Fruit fly (Drosophila melanogaster): Measurements from ENCODE around the gene asl.

The asl gene

dm6 chr3R:5606477-5606876, at the start of gene asl:
asl (minus strand) TSS chr3R:5606543.
- peak; percentile 41 for TF ChIP-seq vri (GFP tag; optimal IDR thresholded peaks at IDR 0.05)
- no peak for TF ChIP-seq CG10669 (GFP tag; optimal IDR thresholded peaks at IDR 0.05)
- peak; percentile 60 for TF ChIP-seq Hr4 (GFP tag; optimal IDR thresholded peaks at IDR 0.05)
- TF ChIP-seq CG8632 (GFP tag; optimal IDR thresholded peaks at IDR 0.05), result peak; percentile 27
- peak; percentile 64 for TF ChIP-seq Sox14 (GFP tag; optimal IDR thresholded peaks at IDR 0.05)
- peak; percentile 74 for TF ChIP-seq dsx (GFP tag; optimal IDR thresholded peaks at IDR 0.05; ENCODE audit: poor library complexity, severe bottlenecking)
- TF ChIP-seq CG7368 (GFP tag; optimal IDR thresholded peaks at IDR 0.05), result no peak
- TF ChIP-seq Sox15 (GFP tag; optimal IDR thresholded peaks at IDR 0.05), result peak; percentile 8
- peak; percentile 67 for TF ChIP-seq CG31627 (GFP tag; optimal IDR thresholded peaks at IDR 0.05)
- TF ChIP-seq CG6808 (GFP tag; optimal IDR thresholded peaks at IDR 0.05), result peak; percentile 11
- TF ChIP-seq Blimp-1 (GFP tag; optimal IDR thresholded peaks at IDR 0.05), result no peak
- no peak for TF ChIP-seq Sox102F (GFP tag; optimal IDR thresholded peaks at IDR 0.05)
- TF ChIP-seq Lpt (GFP tag; optimal IDR thresholded peaks at IDR 0.05), result peak; percentile 37
- peak; percentile 33 for TF ChIP-seq CG1621 (tag; optimal IDR thresholded peaks at IDR 0.05)
- no peak for TF ChIP-seq net (GFP tag; optimal IDR thresholded peaks at IDR 0.05)
- peak in 1 of 2 experiments; percentile 9 for TF ChIP-seq salr (GFP tag; optimal IDR thresholded peaks at IDR 0.05)
- TF ChIP-seq Gug (GFP tag; IDR thresholded peaks at IDR 0.05), result peak; percentile 54; the same call in 1 of the 2 replicates
- TF ChIP-seq CG6854 (GFP tag; optimal IDR thresholded peaks at IDR 0.05), result no peak
- TF ChIP-seq CG11902 (GFP tag; optimal IDR thresholded peaks at IDR 0.05), result no peak
- peak; percentile 64 for TF ChIP-seq Hr39 (GFP tag; optimal IDR thresholded peaks at IDR 0.05)
- TF ChIP-seq CG8319 (GFP tag; optimal IDR thresholded peaks at IDR 0.05), result no peak
- peak; percentile 16; the same call in 1 of the 2 replicates for TF ChIP-seq CG11294 (GFP tag; IDR thresholded peaks at IDR 0.05)
- TF ChIP-seq Ets21C (GFP tag; optimal IDR thresholded peaks at IDR 0.05), result peak; percentile 20
- peak; percentile 38 for TF ChIP-seq CG6792 (GFP tag; optimal IDR thresholded peaks at IDR 0.05)
- TF ChIP-seq esn (GFP tag; optimal IDR thresholded peaks at IDR 0.05), result peak; percentile 68
- TF ChIP-seq Eip75B (GFP tag; optimal IDR thresholded peaks at IDR 0.05), result peak; percentile 60
- TF ChIP-seq CG15336 (GFP tag; IDR thresholded peaks at IDR 0.05), result peak; percentile 44
- TF ChIP-seq Eip78C (GFP tag), result peak; percentile 90
- TF ChIP-seq fkh (GFP tag; optimal IDR thresholded peaks at IDR 0.05), result peak; percentile 86
- peak; percentile 70 for TF ChIP-seq Eip93F (GFP tag; optimal IDR thresholded peaks at IDR 0.05)
- TF ChIP-seq Ets96B (tag; optimal IDR thresholded peaks at IDR 0.05), result peak; percentile 23
- TF ChIP-seq cyc (GFP tag; optimal IDR thresholded peaks at IDR 0.05), result peak; percentile 47
- peak; percentile 26 for TF ChIP-seq dac (GFP tag; optimal IDR thresholded peaks at IDR 0.05)
- TF ChIP-seq Hr38 (GFP tag; optimal IDR thresholded peaks at IDR 0.05), result no peak
- TF ChIP-seq CG16779 (tag; optimal IDR thresholded peaks at IDR 0.05), result no peak
- TF ChIP-seq acj6 (GFP tag; optimal IDR thresholded peaks at IDR 0.05), result peak; percentile 39
- peak; percentile 63 for TF ChIP-seq CG3032 (tag; optimal IDR thresholded peaks at IDR 0.05)
- TF ChIP-seq CG6163 (GFP tag; IDR thresholded peaks at IDR 0.05), result peak; percentile 70
- TF ChIP-seq fd85E (GFP tag; optimal IDR thresholded peaks at IDR 0.05), result no peak
- TF ChIP-seq eg (GFP tag; IDR thresholded peaks at IDR 0.05), result peak; percentile 76
- TF ChIP-seq topi (GFP tag; optimal IDR thresholded peaks at IDR 0.05), result peak; percentile 43
- peak; percentile 62 for TF ChIP-seq lz (GFP tag; optimal IDR thresholded peaks at IDR 0.05)
- TF ChIP-seq svp (GFP tag), result no peak

- peak; percentile 64 for TF ChIP-seq dac (GFP tag; optimal IDR thresholded peaks at IDR 0.05)
- TF ChIP-seq achi (GFP tag; optimal IDR thresholded peaks at IDR 0.05), result peak; percentile 89
- peak; percentile 94 for TF ChIP-seq acj6 (GFP tag; optimal IDR thresholded peaks at IDR 0.05)
- peak; percentile 82 for TF ChIP-seq CG10669 (GFP tag; optimal IDR thresholded peaks at IDR 0.05)
- TF ChIP-seq CG9139 (GFP tag; optimal IDR thresholded peaks at IDR 0.05), result no peak
- TF ChIP-seq CG34406 (GFP tag; optimal IDR thresholded peaks at IDR 0.05), result peak; percentile 86
- peak; percentile 92 for TF ChIP-seq topi (GFP tag; optimal IDR thresholded peaks at IDR 0.05)
- TF ChIP-seq Smox (GFP tag; optimal IDR thresholded peaks at IDR 0.05), result peak; percentile 92
- TF ChIP-seq ss (GFP tag; optimal IDR thresholded peaks at IDR 0.05), result peak; percentile 62 to 85
- peak; percentile 95 for TF ChIP-seq cyc (GFP tag; optimal IDR thresholded peaks at IDR 0.05)
- TF ChIP-seq Ets21C (GFP tag; optimal IDR thresholded peaks at IDR 0.05), result peak; percentile 95
- TF ChIP-seq CG8119 (GFP tag; IDR thresholded peaks at IDR 0.05), result peak; percentile 84
- peak; percentile 86 for TF ChIP-seq CG8319 (GFP tag; optimal IDR thresholded peaks at IDR 0.05)
- peak; percentile 93 for TF ChIP-seq CG3032 (tag; optimal IDR thresholded peaks at IDR 0.05)
- TF ChIP-seq CG1621 (tag; optimal IDR thresholded peaks at IDR 0.05), result peak; percentile 81
- TF ChIP-seq Hr4 (GFP tag; optimal IDR thresholded peaks at IDR 0.05), result peak; percentile 94
- no peak for TF ChIP-seq CG6276 (GFP tag; optimal IDR thresholded peaks at IDR 0.05)
- peak; percentile 88 for TF ChIP-seq Sox102F (GFP tag; optimal IDR thresholded peaks at IDR 0.05)
- peak; percentile 88 for TF ChIP-seq dsx (GFP tag; optimal IDR thresholded peaks at IDR 0.05; ENCODE audit: poor library complexity, severe bottlenecking)
- no peak for TF ChIP-seq CG16779 (tag; optimal IDR thresholded peaks at IDR 0.05)
- peak; percentile 86 for TF ChIP-seq eg (GFP tag; IDR thresholded peaks at IDR 0.05)
Measured at dm6 chr3R:5654692-5655181, 48.4 kb upstream of the asl start, which contains the start of the genes elm and MED27. elm (minus strand) TSS chr3R:5654861. MED27 (plus strand) TSS chr3R:5655139.
